Worm (Caenorhabditis elegans): ENCODE data around the gene dnpp-1.

dnpp-1 gene

ce11 chrIII:5853240-5853639 lies 10.4 kb downstream of the dnpp-1 start, which contains the start of gene ddx-23:
Gene ddx-23, minus strand, starts transcription at chrIII:5853269.
- no peak for TF ChIP-seq unc-62 (GFP tag; optimal IDR thresholded peaks at IDR 0.05)

- no peak for TF ChIP-seq unc-62 (GFP tag; optimal IDR thresholded peaks at IDR 0.05)
These were observed 17.2 kb downstream of the dnpp-1 start for ce11 chrIII:5846412-5846811.

ce11 chrIII:5845483-5845882 lies 18.1 kb downstream of the dnpp-1 start:
- no peak for TF ChIP-seq unc-62 (GFP tag; optimal IDR thresholded peaks at IDR 0.05)

- no peak for TF ChIP-seq unc-62 (GFP tag; optimal IDR thresholded peaks at IDR 0.05)
These were observed 19.9 kb downstream of the dnpp-1 start for ce11 chrIII:5843662-5844061.

- no peak for TF ChIP-seq unc-62 (GFP tag; optimal IDR thresholded peaks at IDR 0.05)
These were observed 20.7 kb downstream of the dnpp-1 start for ce11 chrIII:5842920-5843319.

- TF ChIP-seq unc-62 (GFP tag; optimal IDR thresholded peaks at IDR 0.05) = no peak
These were observed 21.9 kb downstream of the dnpp-1 start for ce11 chrIII:5841676-5842075.

- no peak for TF ChIP-seq unc-62 (GFP tag; optimal IDR thresholded peaks at IDR 0.05)
These were observed 22.6 kb downstream of the dnpp-1 start for ce11 chrIII:5840815-5841573.

ce11 chrIII:5840277-5840676 lies 23.3 kb downstream of the dnpp-1 start:
- no peak for TF ChIP-seq unc-62 (GFP tag; optimal IDR thresholded peaks at IDR 0.05)

ce11 chrIII:5839598-5839997 lies 24.0 kb downstream of the dnpp-1 start:
- no peak for TF ChIP-seq unc-62 (GFP tag; optimal IDR thresholded peaks at IDR 0.05)

ce11 chrIII:5839147-5839546 lies 24.5 kb downstream of the dnpp-1 start:
- TF ChIP-seq unc-62 (GFP tag; optimal IDR thresholded peaks at IDR 0.05) = no peak

- no peak for TF ChIP-seq unc-62 (GFP tag; optimal IDR thresholded peaks at IDR 0.05)
These were observed 25.2 kb downstream of the dnpp-1 start for ce11 chrIII:5838159-5839046.

- TF ChIP-seq unc-62 (GFP tag; optimal IDR thresholded peaks at IDR 0.05) = no peak
These were observed 26.8 kb downstream of the dnpp-1 start, which contains the start of gene W04D12.1 for ce11 chrIII:5836816-5837215. Gene W04D12.1, plus strand, starts transcription at chrIII:5836926.

ce11 chrIII:5836261-5836660 lies 27.3 kb downstream of the dnpp-1 start:
- TF ChIP-seq unc-62 (GFP tag; optimal IDR thresholded peaks at IDR 0.05) = no peak

ce11 chrIII:5835163-5835871 lies 28.3 kb downstream of the dnpp-1 start:
- no peak for TF ChIP-seq unc-62 (GFP tag; optimal IDR thresholded peaks at IDR 0.05)

ce11 chrIII:5834663-5835062 lies 28.9 kb downstream of the dnpp-1 start:
- TF ChIP-seq unc-62 (GFP tag; optimal IDR thresholded peaks at IDR 0.05) = no peak

ce11 chrIII:5834053-5834452 lies 29.6 kb downstream of the dnpp-1 start, which contains the start of gene R12B2.6:
Gene R12B2.6, minus strand, starts transcription at chrIII:5834153.
- no peak for TF ChIP-seq unc-62 (GFP tag; optimal IDR thresholded peaks at IDR 0.05)

Measured in whole organism, dauer.